Fruit fly (Drosophila melanogaster): Measurements from ENCODE around the gene CG13310.

The CG13310 gene

DNA sequence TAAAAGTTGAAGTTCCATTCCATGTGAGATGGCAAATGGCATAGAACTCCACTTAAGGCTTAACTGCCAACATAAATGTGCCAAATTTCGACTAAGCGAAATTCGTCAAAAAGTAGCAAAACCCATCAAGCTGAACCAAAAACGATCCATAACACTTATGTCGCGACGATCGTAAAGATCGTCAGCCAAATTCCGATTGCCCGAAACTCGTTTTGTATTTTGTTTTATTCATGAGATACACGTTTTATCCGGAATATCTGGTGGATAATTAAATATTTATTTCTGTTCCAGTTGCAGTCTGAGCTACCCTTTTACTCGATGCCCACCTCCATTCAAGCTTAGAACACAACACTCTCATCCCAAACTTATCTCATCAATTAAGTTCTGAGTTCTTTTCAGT is 30.6 kb upstream of the CG13310 start (continued):
- TF ChIP-seq CG17385 (GFP tag; optimal IDR thresholded peaks at IDR 0.05), result no peak
- no peak for TF ChIP-seq HLH3B (GFP tag; IDR thresholded peaks at IDR 0.05)
- no peak for TF ChIP-seq emc (GFP tag; optimal IDR thresholded peaks at IDR 0.05)
- TF ChIP-seq CG14050 (GFP tag; IDR thresholded peaks at IDR 0.05), result no peak
- TF ChIP-seq ato (GFP tag; IDR thresholded peaks at IDR 0.05; ENCODE audit: partially characterized antibody), result no peak
- TF ChIP-seq CG13624 (GFP tag; optimal IDR thresholded peaks at IDR 0.05), result no peak
- TF ChIP-seq Fer1 (GFP tag; optimal IDR thresholded peaks at IDR 0.05), result no peak
- TF ChIP-seq bsh (GFP tag; optimal IDR thresholded peaks at IDR 0.05), result no peak
- no peak for TF ChIP-seq Bdp1 (GFP tag; optimal IDR thresholded peaks at IDR 0.05)
- TF ChIP-seq bbx (GFP tag; IDR thresholded peaks at IDR 0.05; ENCODE audit: partially characterized antibody), result 0 out of 2 replicates have a peak, but pooled peaks have one; percentile 7
- TF ChIP-seq CG18619 (GFP tag; optimal IDR thresholded peaks at IDR 0.05), result no peak
- no peak for TF ChIP-seq CG1603 (tag; optimal IDR thresholded peaks at IDR 0.05)
- TF ChIP-seq ERR (GFP tag; optimal IDR thresholded peaks at IDR 0.05), result no peak
- TF ChIP-seq phol (tag; optimal IDR thresholded peaks at IDR 0.05), result no peak
- no peak for TF ChIP-seq CG3163 (GFP tag; optimal IDR thresholded peaks at IDR 0.05)
- TF ChIP-seq CG1832 (GFP tag; optimal IDR thresholded peaks at IDR 0.05), result no peak

DNA sequence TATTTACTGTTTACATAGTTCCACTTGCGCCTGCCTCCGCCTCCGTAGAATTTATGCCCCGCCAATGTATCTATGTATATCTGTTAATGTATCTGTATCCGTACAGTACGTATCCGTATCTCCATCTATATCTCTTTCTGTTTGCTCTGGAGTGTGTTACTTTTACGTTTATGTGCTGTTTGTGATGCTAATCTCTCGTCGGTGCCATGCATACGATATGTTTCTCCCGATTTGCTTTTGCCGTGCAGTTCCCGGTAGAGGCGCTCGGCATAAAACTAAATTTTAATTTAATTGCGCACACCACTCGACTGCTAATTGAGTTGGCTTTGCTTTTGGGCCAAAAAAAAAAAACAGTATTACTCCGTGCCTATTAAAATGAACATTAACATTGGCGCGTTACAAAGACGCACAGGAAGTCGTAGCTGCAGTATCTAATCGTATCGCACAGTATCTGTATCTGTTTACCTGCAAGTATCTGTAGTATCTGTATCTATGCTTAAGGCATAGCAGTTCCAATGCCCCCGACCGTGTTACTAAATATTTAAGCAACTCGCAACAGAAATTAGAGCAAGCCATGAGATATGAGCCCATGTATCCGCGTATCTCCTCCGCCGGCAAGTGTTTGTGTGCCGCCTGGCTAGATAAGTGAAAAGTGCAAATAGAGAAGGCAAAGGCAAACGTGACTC is 29.8 kb upstream of the CG13310 start:
- TF ChIP-seq CG15601 (tag; optimal IDR thresholded peaks at IDR 0.05) (no peak), ems (GFP tag; optimal IDR thresholded peaks at IDR 0.05) (no peak), nerfin-1 (tag; optimal IDR thresholded peaks at IDR 0.05) (peak; percentile 3), vvl (GFP tag; IDR thresholded peaks at IDR 0.05) (peak; percentile 35; the same call in 1 of the 2 replicates), CG11560 (tag; IDR thresholded peaks at IDR 0.05) (no peak), wek (GFP tag; optimal IDR thresholded peaks at IDR 0.05) (peak; percentile 25), CG13624 (GFP tag; optimal IDR thresholded peaks at IDR 0.05) (no peak), CG10565 (GFP tag; optimal IDR thresholded peaks at IDR 0.05) (no peak), lola (GFP tag; optimal IDR thresholded peaks at IDR 0.05) (peak in 1 of 3 experiments; percentile 34), Hsf (GFP tag; optimal IDR thresholded peaks at IDR 0.05) (no peak), kni (GFP tag; optimal IDR thresholded peaks at IDR 0.05) (peak; percentile 4), Chrac-16 (GFP tag; optimal IDR thresholded peaks at IDR 0.05) (no peak), bowl (GFP tag; IDR thresholded peaks at IDR 0.05) (no peak), Hmr (GFP tag; optimal IDR thresholded peaks at IDR 0.05) (peak; percentile 16), CG32532 (GFP tag; IDR thresholded peaks at IDR 0.05) (no peak), Ssrp (tag; optimal IDR thresholded peaks at IDR 0.05) (peak; percentile 0), ci (GFP tag; IDR thresholded peaks at IDR 0.05) (peak; percentile 7; the same call in 1 of the 3 replicates), CG34376 (GFP tag; optimal IDR thresholded peaks at IDR 0.05) (no peak), phol (tag; optimal IDR thresholded peaks at IDR 0.05) (no peak), Dek (tag; optimal IDR thresholded peaks at IDR 0.05) (no peak), mirr (GFP tag; optimal IDR thresholded peaks at IDR 0.05) (peak; percentile 29), CkIIα-i1 (GFP tag; IDR thresholded peaks at IDR 0.05) (no peak), lab (GFP tag; optimal IDR thresholded peaks at IDR 0.05) (peak; percentile 4), eve (GFP tag; optimal IDR thresholded peaks at IDR 0.05) (peak in 1 of 2 experiments; percentile 55), pb (GFP tag; optimal IDR thresholded peaks at IDR 0.05) (no peak), CG15479 (GFP tag; optimal IDR thresholded peaks at IDR 0.05) (peak; percentile 46), Blimp-1 (GFP tag; optimal IDR thresholded peaks at IDR 0.05) (no peak), Hr3 (GFP tag; optimal IDR thresholded peaks at IDR 0.05) (no peak), fd96Cb (tag; optimal IDR thresholded peaks at IDR 0.05) (no peak), ATbp (GFP tag; optimal IDR thresholded peaks at IDR 0.05) (peak; percentile 0), HLHmδ (GFP tag; optimal IDR thresholded peaks at IDR 0.05) (peak; percentile 18), sens (GFP tag) (peak; percentile 46), Atf3 (GFP tag; optimal IDR thresholded peaks at IDR 0.05) (no peak), CG11085 (GFP tag; IDR thresholded peaks at IDR 0.05) (no peak)

Measured in whole organism, embryonic.